Fruit fly (Drosophila melanogaster) whole organism, adult: ENCODE data around the gene CG31548.

ENCODE experiments used
- Crg-1 ChIP-seq: fragments of 200-800 bp; sonication (Bioruptor generic); optimal IDR thresholded peaks from 2 replicates; lab custom pipeline; 2016; ENCODE audit warnings: missing biosample characterization, missing genetic modification characterization
- cic ChIP-seq: fragments of 200-800 bp; sonication (Bioruptor generic); optimal IDR thresholded peaks from 2 replicates; lab custom pipeline; 2017; ENCODE audit warnings: missing biosample characterization, mild to moderate bottlenecking, missing genetic modification characterization, moderate library complexity
- kay ChIP-seq: fragments of 200-800 bp; sonication (Bioruptor generic); peaks from one replicate; lab custom pipeline; 2016; ENCODE audit warnings: missing biosample characterization, missing genetic modification characterization, borderline replicate concordance
- pad ChIP-seq: fragments of 200-800 bp; sonication (Bioruptor generic); optimal IDR thresholded peaks from 3 replicates; lab custom pipeline; 2017; ENCODE audit warnings: missing biosample characterization, missing genetic modification characterization, mild to moderate bottlenecking, moderate library complexity, missing genetic modification reagents
- tj ChIP-seq: fragments of 200-800 bp; sonication (Bioruptor generic); optimal IDR thresholded peaks from 3 replicates; lab custom pipeline; 2017; ENCODE audit warnings: missing biosample characterization, mild to moderate bottlenecking, missing genetic modification characterization, moderate library complexity

- TF ChIP-seq cic (GFP tag; lab: Kevin White, UChicago) (no peak), kay (GFP tag; lab: Kevin White, UChicago) (no peak), Crg-1 (no peak), tj (GFP tag; lab: Kevin White, UChicago) (no peak), pad (no peak)
Observed at dm6 chr3R:5620387-5620956, 16.2 kb downstream of the CG31548 start.
